Worm (Caenorhabditis elegans): Measurements from ENCODE around the gene F35H10.2.

- TF ChIP-seq dao-5 (tag; optimal IDR thresholded peaks at IDR 0.05) (no peak), W03F9.2 (tag; optimal IDR thresholded peaks at IDR 0.05) (no peak), him-1 (tag; optimal IDR thresholded peaks at IDR 0.05) (no peak)
These were observed 49.3 kb downstream of the F35H10.2 start for ce11 chrIV:8378280-8378679.

Measured in whole organism, L4/young adult.